Fruit fly (Drosophila melanogaster) whole organism, embryonic: ENCODE data around the gene CG1628.
A peak's percentile ranks its signal among the peaks of the same experiment; 100 is the strongest.

ENCODE experiments used
- Adf1 ChIP-seq: fragments of 200-800 bp; sonication (Bioruptor generic); IDR thresholded peaks from 2 replicates; pipeline ENCODE4 v1.3.6; 2022; ENCODE audit warnings: missing biosample characterization, missing genetic modification characterization
- Bgb ChIP-seq: fragments of 200-800 bp; sonication (Bioruptor generic); IDR thresholded peaks from 2 replicates; pipeline ENCODE4 v1.3.6; 2022; ENCODE audit warnings: missing biosample characterization, missing genetic modification characterization; ENCODE audit not compliant: partially characterized antibody
- Blimp-1 ChIP-seq: fragments of 200-800 bp; sonication (Bioruptor generic); optimal IDR thresholded peaks from 3 replicates; lab custom pipeline; 2018; ENCODE audit warnings: missing biosample characterization, missing genetic modification characterization, mild to moderate bottlenecking, moderate library complexity, missing genetic modification reagents
- BtbVII ChIP-seq: fragments of 200-800 bp; sonication (Bioruptor generic); optimal IDR thresholded peaks from 3 replicates; lab custom pipeline; 2017; ENCODE audit warnings: missing biosample characterization, mild to moderate bottlenecking, missing genetic modification characterization
- CG11093 ChIP-seq: fragments of 200-800 bp; sonication (Bioruptor generic); IDR thresholded peaks from 3 replicates; pipeline ENCODE4 v1.3.6; 2022; ENCODE audit warnings: missing biosample characterization, missing genetic modification characterization
- CG11456 ChIP-seq: fragments of 200-800 bp; sonication (Bioruptor generic); IDR thresholded peaks from 3 replicates; pipeline ENCODE4 v1.3.6; 2022; ENCODE audit warnings: missing biosample characterization, missing genetic modification characterization
- CG12236 ChIP-seq: fragments of 200-800 bp; sonication (Bioruptor generic); optimal IDR thresholded peaks from 2 replicates; lab custom pipeline; 2016; ENCODE audit warnings: missing biosample characterization, missing genetic modification characterization
- CG13624 ChIP-seq: fragments of 200-800 bp; sonication (Bioruptor generic); optimal IDR thresholded peaks from 2 replicates; lab custom pipeline; 2016; ENCODE audit warnings: missing biosample characterization, missing genetic modification characterization
- CG13894 ChIP-seq: fragments of 200-800 bp; sonication (Bioruptor generic); optimal IDR thresholded peaks from 3 replicates; lab custom pipeline; 2018; ENCODE audit warnings: missing biosample characterization, mild to moderate bottlenecking, missing genetic modification characterization, moderate library complexity
- CG14014 ChIP-seq: fragments of 200-800 bp; sonication (Bioruptor generic); IDR thresholded peaks from 2 replicates; pipeline ENCODE4 v1.3.6; 2022; ENCODE audit warnings: missing biosample characterization, missing genetic modification characterization
- CG15514 ChIP-seq: fragments of 200-800 bp; sonication (Bioruptor generic); optimal IDR thresholded peaks from 3 replicates; lab custom pipeline; 2017; ENCODE audit warnings: missing biosample characterization, missing genetic modification characterization, mild to moderate bottlenecking, moderate library complexity, missing genetic modification reagents
- CG15696 ChIP-seq: fragments of 200-800 bp; sonication (Bioruptor generic); optimal IDR thresholded peaks from 2 replicates; lab custom pipeline; 2019; ENCODE audit warnings: missing biosample characterization, mild to moderate bottlenecking, missing genetic modification characterization, moderate library complexity
- CG1602 ChIP-seq: fragments of 200-800 bp; sonication (Bioruptor generic); optimal IDR thresholded peaks from 3 replicates; lab custom pipeline; 2016; ENCODE audit warnings: missing biosample characterization, missing genetic modification characterization
- CG17361 ChIP-seq: fragments of 200-800 bp; sonication (Bioruptor generic); IDR thresholded peaks from 3 replicates; pipeline ENCODE4 v1.3.6; 2022; ENCODE audit warnings: missing biosample characterization, missing genetic modification characterization
- CG1792 ChIP-seq: fragments of 200-800 bp; sonication (Bioruptor generic); optimal IDR thresholded peaks from 2 replicates; lab custom pipeline; 2016; ENCODE audit warnings: missing biosample characterization, missing genetic modification characterization
- CG2678 ChIP-seq: fragments of 200-800 bp; sonication (Bioruptor generic); optimal IDR thresholded peaks from 3 replicates; lab custom pipeline; 2019; ENCODE audit warnings: missing biosample characterization, mild to moderate bottlenecking, missing genetic modification characterization, moderate library complexity
- CG31224 ChIP-seq: fragments of 200-800 bp; sonication (Bioruptor generic); IDR thresholded peaks from 2 replicates; pipeline ENCODE4 v1.3.6; 2022; ENCODE audit warnings: missing biosample characterization, missing genetic modification characterization
- CG31441 ChIP-seq: fragments of 200-800 bp; sonication (Bioruptor generic); IDR thresholded peaks from 2 replicates; pipeline ENCODE4 v1.3.6; 2022; ENCODE audit warnings: missing biosample characterization, missing genetic modification characterization
- CG3407 ChIP-seq: fragments of 200-800 bp; sonication (Bioruptor generic); optimal IDR thresholded peaks from 2 replicates; lab custom pipeline; 2018; ENCODE audit warnings: missing biosample characterization, mild to moderate bottlenecking, missing genetic modification characterization
- CG34224 ChIP-seq: fragments of 200-800 bp; sonication (Bioruptor generic); IDR thresholded peaks from 3 replicates; pipeline ENCODE4 v1.3.6; 2022; ENCODE audit warnings: missing biosample characterization, missing genetic modification characterization; ENCODE audit not compliant: partially characterized antibody
- CG4360 ChIP-seq: fragments of 200-800 bp; sonication (Bioruptor generic); IDR thresholded peaks from 2 replicates; pipeline ENCODE4 v1.3.6; 2022; ENCODE audit warnings: missing biosample characterization, missing genetic modification characterization
- CG6272 ChIP-seq: fragments of 200-800 bp; sonication (Bioruptor generic); IDR thresholded peaks from 2 replicates; pipeline ENCODE4 v1.3.6; 2022; ENCODE audit warnings: missing biosample characterization, missing genetic modification characterization
- CG6683 ChIP-seq: fragments of 200-800 bp; sonication (Bioruptor generic); optimal IDR thresholded peaks from 2 replicates; lab custom pipeline; 2017; ENCODE audit warnings: missing biosample characterization, mild to moderate bottlenecking, missing genetic modification characterization, missing genetic modification reagents
- CG6689 ChIP-seq: fragments of 200-800 bp; sonication (Bioruptor generic); IDR thresholded peaks from 2 replicates; pipeline ENCODE4 v1.3.6; 2022; ENCODE audit warnings: missing biosample characterization, missing genetic modification characterization
- CG7271 ChIP-seq: fragments of 200-800 bp; sonication (Bioruptor generic); optimal IDR thresholded peaks from 2 replicates; lab custom pipeline; 2018; ENCODE audit warnings: missing biosample characterization, mild to moderate bottlenecking, missing genetic modification characterization, moderate library complexity
- CG9817 ChIP-seq: fragments of 200-800 bp; sonication (Bioruptor generic); optimal IDR thresholded peaks from 2 replicates; lab custom pipeline; 2018; ENCODE audit warnings: missing biosample characterization, mild to moderate bottlenecking, missing genetic modification characterization, moderate library complexity
- CG9932 ChIP-seq: fragments of 200-800 bp; sonication (Bioruptor generic); IDR thresholded peaks from 2 replicates; pipeline ENCODE4 v1.3.6; 2022; ENCODE audit warnings: missing biosample characterization, missing genetic modification characterization
- CTCF ChIP-seq: fragments of 200-800 bp; sonication (Bioruptor generic); optimal IDR thresholded peaks from 2 replicates; lab custom pipeline; 2017; ENCODE audit warnings: missing biosample characterization, mild to moderate bottlenecking, missing genetic modification characterization, moderate library complexity
- Chrac-16 ChIP-seq: fragments of 200-800 bp; sonication (Bioruptor generic); optimal IDR thresholded peaks from 3 replicates; lab custom pipeline; 2016; ENCODE audit warnings: missing biosample characterization, missing genetic modification characterization
- Elba2 ChIP-seq: fragments of 200-800 bp; sonication (Bioruptor generic); optimal IDR thresholded peaks from 3 replicates; lab custom pipeline; 2016; ENCODE audit warnings: missing biosample characterization, missing genetic modification characterization
- Jarid2 ChIP-seq: fragments of 200-800 bp; sonication (Bioruptor generic); optimal IDR thresholded peaks from 3 replicates; lab custom pipeline; 2017; ENCODE audit warnings: mild to moderate bottlenecking, missing biosample characterization, missing genetic modification reagents, missing genetic modification characterization
- Max ChIP-seq: fragments of 200-800 bp; sonication (Bioruptor generic); optimal IDR thresholded peaks from 2 replicates; lab custom pipeline; 2016; ENCODE audit warnings: missing biosample characterization, mild to moderate bottlenecking, missing genetic modification characterization
- Oli ChIP-seq: fragments of 200-800 bp; sonication (Bioruptor generic); optimal IDR thresholded peaks from 2 replicates; lab custom pipeline; 2018; ENCODE audit warnings: missing biosample characterization, mild to moderate bottlenecking, missing genetic modification characterization, moderate library complexity
- Opbp ChIP-seq: fragments of 200-800 bp; sonication (Bioruptor generic); IDR thresholded peaks from 3 replicates; pipeline ENCODE4 v1.3.6; 2022; ENCODE audit warnings: missing biosample characterization, missing genetic modification characterization; ENCODE audit not compliant: partially characterized antibody
- Six4 ChIP-seq: fragments of 200-800 bp; sonication (Bioruptor generic); optimal IDR thresholded peaks from 2 replicates; lab custom pipeline; 2016; ENCODE audit warnings: missing biosample characterization, missing genetic modification characterization
- crp ChIP-seq, 2 experiments: fragments of 200-800 bp; sonication (Bioruptor generic); optimal IDR thresholded peaks; 2 replicates in 1 of 2; 3 replicates in 1 of 2; lab custom pipeline; 2017; ENCODE audit warnings: missing biosample characterization in 2 of 2, missing genetic modification characterization in 2 of 2, mild to moderate bottlenecking in 1 of 2, moderate library complexity in 1 of 2
- dan ChIP-seq: fragments of 200-800 bp; sonication (Bioruptor generic); IDR thresholded peaks from 2 replicates; pipeline ENCODE4 v1.3.6; 2022; ENCODE audit warnings: missing biosample characterization, missing genetic modification characterization
- dmrt11E ChIP-seq: fragments of 200-800 bp; sonication (Bioruptor generic); optimal IDR thresholded peaks from 3 replicates; lab custom pipeline; 2018; ENCODE audit warnings: missing biosample characterization, mild to moderate bottlenecking, missing genetic modification characterization, moderate library complexity
- grau ChIP-seq: fragments of 200-800 bp; optimal IDR thresholded peaks from 3 replicates; lab custom pipeline; 2019; ENCODE audit warnings: missing biosample characterization, mild to moderate bottlenecking, missing genetic modification characterization, moderate library complexity
- gsb ChIP-seq: fragments of 200-800 bp; sonication (Bioruptor generic); IDR thresholded peaks from 2 replicates; pipeline ENCODE4 v1.3.6; 2022; ENCODE audit warnings: missing biosample characterization, missing genetic modification characterization
- hkb ChIP-seq, 2 experiments: fragments of 200-800 bp in 1 of 2; fragments of >200 bp in 1 of 2; sonication (Bioruptor generic) in 1 of 2; IDR thresholded peaks in 1 of 2; optimal IDR thresholded peaks in 1 of 2; 2 replicates each; pipeline versions ENCODE4 v1.3.6 to Lab custom; 2017 to 2022; ENCODE audit warnings: missing biosample characterization in 1 of 2, missing genetic modification characterization in 1 of 2
- lmd ChIP-seq: fragments of 200-800 bp; sonication (Bioruptor generic); IDR thresholded peaks from 2 replicates; pipeline ENCODE4 v1.3.6; 2022; ENCODE audit warnings: missing biosample characterization, missing genetic modification characterization
- nerfin-1 ChIP-seq: fragments of 200-800 bp; sonication (Bioruptor generic); optimal IDR thresholded peaks from 3 replicates; lab custom pipeline; 2019; ENCODE audit warnings: missing biosample characterization, mild to moderate bottlenecking, missing genetic modification characterization, moderate library complexity
- odd ChIP-seq: fragments of 200-800 bp; sonication (Bioruptor generic); optimal IDR thresholded peaks from 2 replicates; lab custom pipeline; 2017; ENCODE audit warnings: missing biosample characterization, mild to moderate bottlenecking, missing genetic modification characterization
- p53 ChIP-seq: fragments of 200-800 bp; sonication (Bioruptor generic); optimal IDR thresholded peaks from 2 replicates; lab custom pipeline; 2016; ENCODE audit warnings: missing biosample characterization, missing genetic modification characterization
- pan ChIP-seq, 4 experiments: fragments of >200 bp in 3 of 4; fragments of 200-800 bp in 1 of 4; sonication (Bioruptor generic) in 1 of 4; optimal IDR thresholded peaks in 3 of 4; IDR thresholded peaks in 1 of 4; 2 replicates each; pipeline versions ENCODE4 v1.3.6 to Lab custom; 2017 to 2022; ENCODE audit warnings: missing biosample characterization in 2 of 4, missing genetic modification characterization in 2 of 4, mixed read lengths in 1 of 4
- pzg ChIP-seq: fragments of 200-800 bp; sonication (Bioruptor generic); optimal IDR thresholded peaks from 3 replicates; lab custom pipeline; 2018; ENCODE audit warnings: missing biosample characterization, mild to moderate bottlenecking, missing genetic modification characterization, moderate library complexity

Gene CG1628

DNA sequence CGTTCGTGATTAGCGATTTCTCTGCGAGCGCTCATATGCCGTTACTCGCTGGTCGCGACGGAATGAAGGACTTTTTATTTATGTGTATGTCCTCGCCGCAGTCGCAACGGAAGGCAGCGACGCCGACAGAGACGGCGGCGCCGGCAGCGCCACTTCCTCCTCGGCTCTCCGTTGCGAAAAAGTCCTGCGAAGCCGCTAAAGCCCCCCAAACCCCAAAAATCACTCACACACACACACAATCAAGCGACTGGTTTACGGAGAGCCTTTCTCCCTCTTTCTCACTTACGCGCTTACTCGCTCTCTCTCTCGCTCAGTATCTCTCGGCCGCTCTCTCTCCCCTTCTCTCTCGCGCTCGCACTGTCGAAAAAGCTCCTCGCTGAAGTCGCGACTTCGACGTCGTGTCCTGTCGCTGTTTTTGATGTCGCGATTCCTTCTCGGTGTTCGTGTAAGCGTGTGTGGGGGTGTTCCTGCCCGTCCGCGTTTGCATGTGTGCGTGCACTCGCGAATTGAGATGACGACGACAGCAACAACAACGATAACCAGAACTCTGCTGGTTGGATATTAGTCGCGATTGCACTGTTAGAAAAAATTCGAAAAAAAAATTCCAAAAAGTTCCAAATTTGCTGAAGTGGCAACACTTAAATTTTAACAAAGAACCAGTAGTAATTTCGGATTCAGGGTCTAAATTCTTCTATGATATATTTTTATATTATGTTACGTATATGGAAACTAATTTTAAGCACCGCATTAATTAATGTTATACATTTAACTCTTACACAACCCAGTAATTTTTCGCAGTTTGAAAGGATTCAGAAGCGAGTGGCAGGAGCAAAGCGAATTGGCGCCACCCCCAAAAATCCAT lies 17.9 kb upstream of the CG1628 start, which contains the start of gene CG43347 (continued):
- TF ChIP-seq grau (peak; percentile 80), CG1602 (GFP tag; lab: Kevin White, UChicago) (peak; percentile 37), CG11456 (0 out of 3 replicates have a peak, but pooled peaks have one; percentile 37), Chrac-16 (GFP tag; lab: Kevin White, UChicago) (peak; percentile 39), CG15514 (GFP tag; lab: Kevin White, UChicago) (peak; percentile 59), CG4360 (GFP tag; lab: Robert Waterston, UW) (no peak), pzg (GFP tag; lab: Kevin White, UChicago) (no peak), CG31441 (GFP tag; lab: Robert Waterston, UW) (peak; percentile 82), Oli (tag; lab: Kevin White, UChicago) (peak; percentile 75), pan (optimal IDR thresholded peaks at IDR 0.05; lab: Kevin White, UChicago) (no peak), pan (GFP tag; optimal IDR thresholded peaks at IDR 0.05 in 1 of 2, IDR thresholded peaks at IDR 0.05 in 1 of 2) (peak in 1 of 2 experiments; percentile 70), Elba2 (no peak), CG6689 (GFP tag; lab: Robert Waterston, UW) (peak; percentile 65), crp (GFP tag; optimal IDR thresholded peaks at IDR 0.05; lab: Kevin White, UChicago) (no peak), Six4 (GFP tag; lab: Kevin White, UChicago) (peak; percentile 16), CG6683 (GFP tag; lab: Kevin White, UChicago) (peak; percentile 61), hkb (optimal IDR thresholded peaks at IDR 0.05; lab: Kevin White, UChicago) (no peak), hkb (GFP tag; IDR thresholded peaks at IDR 0.05; lab: Robert Waterston, UW) (peak; percentile 61), CG2678 (tag; lab: Kevin White, UChicago) (peak; percentile 89), CG11093 (GFP tag; lab: Robert Waterston, UW) (0 out of 3 replicates have a peak, but pooled peaks have one; percentile 27), Bgb (GFP tag; lab: Robert Waterston, UW) (no peak), dmrt11E (tag; lab: Kevin White, UChicago) (no peak), odd (GFP tag; lab: Kevin White, UChicago) (peak; percentile 70), dan (GFP tag; lab: Robert Waterston, UW) (no peak), CG9817 (tag; lab: Kevin White, UChicago) (peak; percentile 55), CG13894 (peak; percentile 81), nerfin-1 (peak; percentile 56), Jarid2 (GFP tag; lab: Kevin White, UChicago) (peak; percentile 16), CG6272 (GFP tag; lab: Robert Waterston, UW) (0 out of 2 replicates have a peak, but pooled peaks have one; percentile 35), CG15696 (tag; lab: Kevin White, UChicago) (peak; percentile 11), gsb (GFP tag; lab: Robert Waterston, UW) (0 out of 2 replicates have a peak, but pooled peaks have one; percentile 9), p53 (GFP tag; lab: Kevin White, UChicago) (no peak), CG31224 (GFP tag; lab: Robert Waterston, UW) (no peak), CG3407 (GFP tag; lab: Kevin White, UChicago) (peak; percentile 41), Adf1 (peak; percentile 92), CG12236 (no peak), CG34224 (GFP tag; lab: Robert Waterston, UW) (no peak), lmd (GFP tag; lab: Robert Waterston, UW) (peak; percentile 62), CTCF (GFP tag; lab: Kevin White, UChicago) (peak; percentile 4), CG17361 (GFP tag; lab: Robert Waterston, UW) (peak; percentile 80), CG9932 (peak; percentile 58), Opbp (GFP tag; lab: Robert Waterston, UW) (no peak), BtbVII (GFP tag; lab: Kevin White, UChicago) (peak; percentile 78), CG7271 (tag; lab: Kevin White, UChicago) (no peak), Blimp-1 (GFP tag; lab: Kevin White, UChicago) (peak; percentile 60), CG1792 (GFP tag; lab: Kevin White, UChicago) (no peak), CG14014 (GFP tag; lab: Robert Waterston, UW) (0 out of 2 replicates have a peak, but pooled peaks have one; percentile 36), Max (GFP tag; lab: Kevin White, UChicago) (peak; percentile 36), CG13624 (no peak)
